Fruit fly (Drosophila melanogaster): ENCODE data around the gene CG32037.

Gene CG32037

DNA sequence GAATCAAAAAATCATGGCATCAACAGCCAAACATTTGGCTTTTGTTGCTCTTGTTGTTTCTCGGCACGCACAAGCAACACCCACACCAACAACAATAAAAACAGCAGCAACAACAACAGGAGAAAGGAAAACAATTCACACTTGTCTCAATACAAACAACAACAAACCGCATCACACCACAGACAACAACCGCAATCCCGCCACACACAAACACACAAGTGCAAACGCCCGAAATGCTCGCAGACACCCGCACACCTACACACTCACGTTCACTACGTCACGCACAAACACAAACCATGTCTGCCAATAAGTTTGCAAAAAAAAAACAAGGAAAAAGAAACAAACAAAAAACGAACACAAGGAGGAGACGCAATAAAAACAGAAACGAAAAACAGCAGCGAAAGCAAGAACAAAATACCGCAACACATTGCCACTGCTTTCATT, 24.2 kb downstream of the CG32037 start (continued):
- no peak for TF ChIP-seq CG17385 (GFP tag; optimal IDR thresholded peaks at IDR 0.05)
- peak; percentile 26 for TF ChIP-seq D (optimal IDR thresholded peaks at IDR 0.05)
- no peak for TF ChIP-seq D (GFP tag; optimal IDR thresholded peaks at IDR 0.05)
- TF ChIP-seq CG31388 (GFP tag; optimal IDR thresholded peaks at IDR 0.05) = no peak
- TF ChIP-seq cas (GFP tag; IDR thresholded peaks at IDR 0.05) = no peak
- TF ChIP-seq CG2199 (GFP tag; IDR thresholded peaks at IDR 0.05) = no peak
- TF ChIP-seq Lpt (GFP tag; optimal IDR thresholded peaks at IDR 0.05) = no peak
- TF ChIP-seq CG17802 (tag; optimal IDR thresholded peaks at IDR 0.05) = no peak
- TF ChIP-seq CG15696 (tag; optimal IDR thresholded peaks at IDR 0.05) = no peak
- TF ChIP-seq pfk (GFP tag; optimal IDR thresholded peaks at IDR 0.05) = no peak
- no peak for TF ChIP-seq bab2 (GFP tag; optimal IDR thresholded peaks at IDR 0.05)
- TF ChIP-seq mirr (GFP tag; optimal IDR thresholded peaks at IDR 0.05) = peak; percentile 46
- TF ChIP-seq HmgZ (tag; optimal IDR thresholded peaks at IDR 0.05) = no peak
- TF ChIP-seq Elba2 (GFP tag; optimal IDR thresholded peaks at IDR 0.05) = peak; percentile 73
- no peak for TF ChIP-seq ash1 (GFP tag; optimal IDR thresholded peaks at IDR 0.05)
- TF ChIP-seq CG7556 (GFP tag; optimal IDR thresholded peaks at IDR 0.05) = no peak
- peak; percentile 87 for TF ChIP-seq nom (GFP tag; optimal IDR thresholded peaks at IDR 0.05)
- TF ChIP-seq CkIIα-i1 (GFP tag; IDR thresholded peaks at IDR 0.05) = no peak
- TF ChIP-seq CG4360 (GFP tag; IDR thresholded peaks at IDR 0.05) = peak; percentile 88
- no peak for TF ChIP-seq Chrac-16 (GFP tag; optimal IDR thresholded peaks at IDR 0.05)
- no peak for TF ChIP-seq en (GFP tag; optimal IDR thresholded peaks at IDR 0.05)
- TF ChIP-seq zfh2 (GFP tag; optimal IDR thresholded peaks at IDR 0.05) = no peak
- TF ChIP-seq CG6683 (GFP tag; optimal IDR thresholded peaks at IDR 0.05) = no peak
- no peak for TF ChIP-seq CG8478 (optimal IDR thresholded peaks at IDR 0.05)
- TF ChIP-seq CG1602 (GFP tag; optimal IDR thresholded peaks at IDR 0.05) = no peak
- no peak for TF ChIP-seq cato (GFP tag; optimal IDR thresholded peaks at IDR 0.05; ENCODE audit: borderline replicate concordance)
- no peak for TF ChIP-seq scrt (GFP tag; optimal IDR thresholded peaks at IDR 0.05)
- TF ChIP-seq Hr51 (GFP tag; optimal IDR thresholded peaks at IDR 0.05) = peak in 1 of 2 experiments; percentile 43
- TF ChIP-seq wor (GFP tag; IDR thresholded peaks at IDR 0.05) = no peak
- TF ChIP-seq crp (GFP tag; optimal IDR thresholded peaks at IDR 0.05) = no peak
- no peak for TF ChIP-seq CG9215 (GFP tag; IDR thresholded peaks at IDR 0.05)
- TF ChIP-seq ro (GFP tag; IDR thresholded peaks at IDR 0.05) = no peak
- no peak for TF ChIP-seq sisA (GFP tag; IDR thresholded peaks at IDR 0.05)
- TF ChIP-seq Nf-YA (GFP tag; IDR thresholded peaks at IDR 0.05) = no peak
- TF ChIP-seq CG17328 (GFP tag; IDR thresholded peaks at IDR 0.05) = no peak
- no peak for TF ChIP-seq phol (tag; optimal IDR thresholded peaks at IDR 0.05)
- peak; percentile 13 for TF ChIP-seq sqz (GFP tag; optimal IDR thresholded peaks at IDR 0.05)
- peak; percentile 7 for TF ChIP-seq fd64A (GFP tag; optimal IDR thresholded peaks at IDR 0.05)
- TF ChIP-seq eyg (GFP tag; optimal IDR thresholded peaks at IDR 0.05) = no peak
- TF ChIP-seq Doc3 (GFP tag; IDR thresholded peaks at IDR 0.05; ENCODE audit: partially characterized antibody) = no peak
- TF ChIP-seq ab (GFP tag; optimal IDR thresholded peaks at IDR 0.05) = no peak
- no peak for TF ChIP-seq CG7928 (GFP tag; optimal IDR thresholded peaks at IDR 0.05)
- TF ChIP-seq Fer3 (tag; optimal IDR thresholded peaks at IDR 0.05) = no peak
- TF ChIP-seq ATbp (GFP tag; optimal IDR thresholded peaks at IDR 0.05) = peak; percentile 2
- no peak for TF ChIP-seq CG4820 (GFP tag; optimal IDR thresholded peaks at IDR 0.05)
- no peak for TF ChIP-seq CG4854 (GFP tag; optimal IDR thresholded peaks at IDR 0.05)
- no peak for TF ChIP-seq Dbx (GFP tag; IDR thresholded peaks at IDR 0.05)
- TF ChIP-seq Drgx (GFP tag; IDR thresholded peaks at IDR 0.05) = peak; percentile 68
- TF ChIP-seq CG11695 (GFP tag; IDR thresholded peaks at IDR 0.05) = no peak
- peak in 1 of 2 experiments; percentile 95 for TF ChIP-seq tll (GFP tag; optimal IDR thresholded peaks at IDR 0.05)
- peak; percentile 70 for TF ChIP-seq Med (GFP tag)
- TF ChIP-seq bsh (GFP tag; optimal IDR thresholded peaks at IDR 0.05) = peak in 1 of 2 experiments; percentile 59

All from whole organism, embryonic.